Fruit fly (Drosophila melanogaster): Measurements from ENCODE around the gene CG14418.

The CG14418 gene

DNA sequence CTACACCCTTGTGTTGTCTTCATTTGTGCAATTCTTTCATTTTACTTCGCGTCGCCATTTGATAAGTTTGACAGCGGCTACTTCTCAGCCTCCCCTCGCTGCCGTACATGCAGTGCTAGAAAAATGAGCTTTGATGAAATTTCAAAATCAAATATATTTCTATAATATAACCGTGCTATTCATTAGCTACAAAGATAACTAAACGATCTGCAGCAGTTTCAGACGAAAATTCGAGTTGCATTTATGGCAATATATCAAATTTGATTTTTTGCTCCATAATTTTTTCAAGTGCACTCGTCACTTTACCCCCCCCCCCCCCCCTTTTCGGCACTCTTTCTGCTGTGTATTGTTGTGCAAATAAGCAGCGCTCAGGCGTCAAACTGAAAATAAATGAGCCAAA lies 29.1 kb upstream of the CG14418 start:
- TF ChIP-seq D1 (tag; optimal IDR thresholded peaks at IDR 0.05) (no peak), Pif1A (GFP tag; optimal IDR thresholded peaks at IDR 0.05) (no peak), CG10348 (GFP tag; IDR thresholded peaks at IDR 0.05) (no peak), CG34367 (tag; optimal IDR thresholded peaks at IDR 0.05) (no peak), CG8159 (tag; optimal IDR thresholded peaks at IDR 0.05) (no peak), CG14655 (GFP tag; optimal IDR thresholded peaks at IDR 0.05) (no peak), CG4496 (GFP tag; IDR thresholded peaks at IDR 0.05) (no peak), fd96Ca (GFP tag; IDR thresholded peaks at IDR 0.05) (no peak), CG13204 (GFP tag; optimal IDR thresholded peaks at IDR 0.05) (no peak), CG9948 (tag; optimal IDR thresholded peaks at IDR 0.05) (no peak), CG8301 (tag; optimal IDR thresholded peaks at IDR 0.05) (no peak), EcR (GFP tag; optimal IDR thresholded peaks at IDR 0.05) (no peak), gl (tag; optimal IDR thresholded peaks at IDR 0.05) (no peak), Pif1B (GFP tag; optimal IDR thresholded peaks at IDR 0.05) (no peak)

DNA sequence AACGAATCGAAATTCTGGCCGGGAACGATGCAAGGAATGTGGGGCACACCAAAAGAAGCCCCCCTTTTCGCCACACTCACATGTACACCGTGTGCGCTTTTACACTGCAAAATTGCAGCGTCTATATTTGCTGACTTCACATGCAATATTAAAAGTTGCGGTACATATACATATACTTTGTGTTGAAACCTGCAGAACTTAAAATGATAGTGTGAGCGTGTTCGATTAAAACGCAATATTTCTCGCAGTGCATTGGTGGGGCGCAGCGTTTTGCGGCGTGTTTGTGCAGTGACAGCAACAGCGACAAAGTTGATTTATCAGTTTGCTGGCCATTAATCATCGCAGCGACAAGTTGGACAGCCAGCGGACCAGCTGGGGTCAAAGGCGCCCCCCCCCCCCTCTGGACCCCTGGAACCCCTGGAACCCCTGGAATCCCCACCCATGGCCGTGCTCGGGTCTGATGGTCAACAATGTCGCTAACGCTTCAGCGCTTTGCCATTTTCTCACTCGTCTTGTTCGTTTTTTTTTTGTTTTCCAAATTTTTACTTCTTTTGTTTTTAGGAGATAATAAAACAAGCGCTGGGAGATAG lies 23.7 kb upstream of the CG14418 start:
- TF ChIP-seq D1 (tag; optimal IDR thresholded peaks at IDR 0.05): no peak
- TF ChIP-seq fd96Ca (GFP tag; IDR thresholded peaks at IDR 0.05): 0 out of 3 replicates have a peak, but pooled peaks have one; percentile 27
- peak; percentile 7 for TF ChIP-seq CG9948 (tag; optimal IDR thresholded peaks at IDR 0.05)
- TF ChIP-seq CG8301 (tag; optimal IDR thresholded peaks at IDR 0.05): no peak
- 0 out of 2 replicates have a peak, but pooled peaks have one; percentile 18 for TF ChIP-seq Ets98B (GFP tag; IDR thresholded peaks at IDR 0.05)
- peak; percentile 15 for TF ChIP-seq CG34367 (tag; optimal IDR thresholded peaks at IDR 0.05)
- TF ChIP-seq CG12605 (GFP tag; IDR thresholded peaks at IDR 0.05): no peak
- TF ChIP-seq Pif1A (GFP tag; optimal IDR thresholded peaks at IDR 0.05): peak; percentile 9
- TF ChIP-seq CG32121 (GFP tag; IDR thresholded peaks at IDR 0.05): no peak
- TF ChIP-seq gl (tag; optimal IDR thresholded peaks at IDR 0.05): no peak
- TF ChIP-seq Snoo (tag; optimal IDR thresholded peaks at IDR 0.05): no peak
- TF ChIP-seq CG17806 (tag; optimal IDR thresholded peaks at IDR 0.05): peak; percentile 14
- peak; percentile 20 for TF ChIP-seq CG8159 (tag; optimal IDR thresholded peaks at IDR 0.05)
- TF ChIP-seq rn (GFP tag; IDR thresholded peaks at IDR 0.05): no peak
- peak; percentile 41; the same call in 1 of the 3 replicates for TF ChIP-seq CG4496 (GFP tag; IDR thresholded peaks at IDR 0.05)
- TF ChIP-seq CG10348 (GFP tag; IDR thresholded peaks at IDR 0.05): no peak
- TF ChIP-seq CG14655 (GFP tag; optimal IDR thresholded peaks at IDR 0.05): peak; percentile 16
- no peak for TF ChIP-seq CG15710 (tag; optimal IDR thresholded peaks at IDR 0.05)

DNA sequence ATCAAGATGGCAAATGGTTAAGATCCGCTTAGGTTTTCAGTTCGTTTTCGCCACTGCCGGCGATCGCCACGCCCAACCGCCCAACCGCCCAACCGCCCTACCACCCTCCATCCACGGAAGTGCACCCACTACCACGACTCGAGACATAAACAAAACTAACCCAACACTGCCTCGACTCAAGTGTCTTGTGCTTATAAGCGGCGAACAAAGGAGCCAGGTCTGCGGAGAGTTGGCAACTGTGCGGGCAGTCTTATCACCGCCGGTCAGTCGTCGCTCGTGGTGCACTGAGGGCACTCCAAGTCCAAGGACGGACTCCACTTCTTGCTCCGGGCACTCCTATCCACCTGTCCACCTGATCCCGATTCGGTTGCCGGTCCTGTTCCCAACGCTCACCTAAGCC lies 7.0 kb upstream of the CG14418 start, which contains the start of gene CG3526:
TSS of gene CG3526 (plus strand) at position 301 of the 400 bp plus-strand sequence.
- TF ChIP-seq Pif1B (GFP tag; optimal IDR thresholded peaks at IDR 0.05) (no peak), CG12605 (GFP tag; IDR thresholded peaks at IDR 0.05) (no peak), CG10348 (GFP tag; IDR thresholded peaks at IDR 0.05) (no peak), EcR (GFP tag; optimal IDR thresholded peaks at IDR 0.05) (no peak), CG13204 (GFP tag; optimal IDR thresholded peaks at IDR 0.05) (no peak), CG8301 (tag; optimal IDR thresholded peaks at IDR 0.05) (no peak), CG8159 (tag; optimal IDR thresholded peaks at IDR 0.05) (no peak), Pif1A (GFP tag; optimal IDR thresholded peaks at IDR 0.05) (no peak), CG32121 (GFP tag; IDR thresholded peaks at IDR 0.05) (no peak), Ets98B (GFP tag; IDR thresholded peaks at IDR 0.05) (no peak)

DNA sequence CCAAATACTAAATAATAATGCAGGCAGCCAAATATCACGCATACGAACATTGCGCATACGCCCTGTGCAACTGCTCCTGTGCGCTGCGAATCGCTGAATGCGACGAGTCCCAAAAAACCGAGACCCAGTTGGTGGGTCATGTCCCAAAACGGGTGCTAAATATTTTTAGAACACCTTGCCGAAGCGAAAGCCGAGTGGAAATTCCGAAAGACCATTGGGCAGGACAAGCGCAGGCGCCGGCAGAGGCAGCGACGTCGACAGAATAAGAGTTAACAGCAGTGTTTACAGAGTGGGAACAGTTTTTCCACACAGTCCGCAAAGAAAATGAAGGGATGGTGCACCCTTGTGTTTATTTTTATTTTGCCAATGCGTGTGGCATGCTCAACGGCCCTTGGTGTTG lies 4.8 kb upstream of the CG14418 start:
- TF ChIP-seq fd96Ca (GFP tag; IDR thresholded peaks at IDR 0.05) (no peak), Pif1A (GFP tag; optimal IDR thresholded peaks at IDR 0.05) (no peak), CG12605 (GFP tag; IDR thresholded peaks at IDR 0.05) (no peak), CG15710 (tag; optimal IDR thresholded peaks at IDR 0.05) (no peak), CG17806 (tag; optimal IDR thresholded peaks at IDR 0.05) (no peak)

dm6 chrX:2885814-2886213 lies 2.4 kb upstream of the CG14418 start, which contains the start of gene CG14419:
Gene CG14419 (minus strand): TSS chrX:2885914.
- TF ChIP-seq rn (GFP tag; IDR thresholded peaks at IDR 0.05): no peak
- no peak for TF ChIP-seq CG12605 (GFP tag; IDR thresholded peaks at IDR 0.05)
- TF ChIP-seq CG4496 (GFP tag; IDR thresholded peaks at IDR 0.05): no peak
- TF ChIP-seq CG15710 (tag; optimal IDR thresholded peaks at IDR 0.05): no peak
- no peak for TF ChIP-seq CG8159 (tag; optimal IDR thresholded peaks at IDR 0.05)
- TF ChIP-seq D1 (tag; optimal IDR thresholded peaks at IDR 0.05): no peak
- no peak for TF ChIP-seq CG13204 (GFP tag; optimal IDR thresholded peaks at IDR 0.05)
- no peak for TF ChIP-seq gl (tag; optimal IDR thresholded peaks at IDR 0.05)
- TF ChIP-seq Snoo (tag; optimal IDR thresholded peaks at IDR 0.05): no peak
- TF ChIP-seq CG34367 (tag; optimal IDR thresholded peaks at IDR 0.05): no peak
- no peak for TF ChIP-seq Ets98B (GFP tag; IDR thresholded peaks at IDR 0.05)

DNA sequence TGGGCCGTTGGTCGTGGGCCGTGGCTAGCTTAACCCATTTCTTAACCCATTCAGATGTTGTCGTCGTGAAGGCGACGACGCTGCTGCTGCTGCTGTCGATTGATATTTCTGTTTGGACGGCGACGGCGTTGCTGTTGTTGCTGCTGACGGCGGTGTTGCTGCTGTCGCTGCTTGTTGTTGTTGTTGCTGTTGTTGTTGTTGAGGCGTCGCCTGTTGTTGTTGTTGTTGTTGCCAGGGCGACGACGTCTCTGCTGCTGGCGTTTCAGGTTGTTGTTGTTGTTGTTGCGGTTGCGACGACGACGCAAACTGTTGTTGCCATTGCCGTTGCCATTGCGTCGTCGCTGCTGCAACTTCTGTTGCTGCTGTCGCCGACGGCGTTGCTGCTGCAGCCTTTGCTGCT lies 945 bp downstream of the CG14418 start:
- no peak for TF ChIP-seq CG9948 (tag; optimal IDR thresholded peaks at IDR 0.05)
- no peak for TF ChIP-seq rn (GFP tag; IDR thresholded peaks at IDR 0.05)
- no peak for TF ChIP-seq Snoo (tag; optimal IDR thresholded peaks at IDR 0.05)
- TF ChIP-seq Pif1B (GFP tag; optimal IDR thresholded peaks at IDR 0.05): no peak
- TF ChIP-seq Pif1A (GFP tag; optimal IDR thresholded peaks at IDR 0.05): no peak
- no peak for TF ChIP-seq CG13204 (GFP tag; optimal IDR thresholded peaks at IDR 0.05)
- no peak for TF ChIP-seq CG10348 (GFP tag; IDR thresholded peaks at IDR 0.05)
- TF ChIP-seq CG4496 (GFP tag; IDR thresholded peaks at IDR 0.05): no peak
- no peak for TF ChIP-seq CG8159 (tag; optimal IDR thresholded peaks at IDR 0.05)
- TF ChIP-seq CG17806 (tag; optimal IDR thresholded peaks at IDR 0.05): no peak
- no peak for TF ChIP-seq fd96Ca (GFP tag; IDR thresholded peaks at IDR 0.05)
- no peak for TF ChIP-seq CG14655 (GFP tag; optimal IDR thresholded peaks at IDR 0.05)
- TF ChIP-seq CG15710 (tag; optimal IDR thresholded peaks at IDR 0.05): no peak
- no peak for TF ChIP-seq CG34367 (tag; optimal IDR thresholded peaks at IDR 0.05)
- TF ChIP-seq D1 (tag; optimal IDR thresholded peaks at IDR 0.05): no peak
- no peak for TF ChIP-seq CG12605 (GFP tag; IDR thresholded peaks at IDR 0.05)
- no peak for TF ChIP-seq CG32121 (GFP tag; IDR thresholded peaks at IDR 0.05)
- TF ChIP-seq gl (tag; optimal IDR thresholded peaks at IDR 0.05): no peak
- no peak for TF ChIP-seq EcR (GFP tag; optimal IDR thresholded peaks at IDR 0.05)
